Worm (Caenorhabditis elegans) whole organism, early embryonic: ENCODE measurements around the gene F11C7.7.

Source experiments
- F13C5.2 ChIP-seq: sonication (generic microtip); optimal IDR thresholded peaks from 2 replicates; lab custom pipeline; 2017; ENCODE audit warnings: mild to moderate bottlenecking, missing genetic modification characterization, inconsistent platforms, missing compliant biosample characterization
- aly-1 ChIP-seq: sonication (generic microtip); optimal IDR thresholded peaks from 2 replicates; lab custom pipeline; 2016; ENCODE audit warnings: missing genetic modification characterization, missing compliant biosample characterization
- ama-1 ChIP-seq: fragments of 150-350 bp; optimal IDR thresholded peaks from 2 replicates; lab custom pipeline; 2014
- flt-1 ChIP-seq: fragments of 200-800 bp; sonication (Bioruptor generic); IDR thresholded peaks from 2 replicates; pipeline ENCODE4 v1.3.6; 2022; ENCODE audit warnings: missing genetic modification characterization, missing compliant biosample characterization
- hmbx-1 ChIP-seq: sonication (generic microtip); optimal IDR thresholded peaks from 2 replicates; lab custom pipeline; 2016; ENCODE audit warnings: mild to moderate bottlenecking, missing genetic modification characterization, missing compliant biosample characterization
- hmg-4 ChIP-seq: fragments of 200-800 bp; sonication (Bioruptor generic); optimal IDR thresholded peaks from 2 replicates; lab custom pipeline; 2018; ENCODE audit warnings: mild to moderate bottlenecking, missing genetic modification characterization, missing compliant biosample characterization
- hnd-1 ChIP-seq: sonication (generic microtip); optimal IDR thresholded peaks from 2 replicates; lab custom pipeline; 2016; ENCODE audit warnings: missing genetic modification characterization, missing compliant biosample characterization
- pes-1 ChIP-seq: fragments of 200-800 bp; sonication (Bioruptor generic); IDR thresholded peaks from 2 replicates; pipeline ENCODE4 v1.3.6; 2022; ENCODE audit warnings: missing genetic modification reagents, missing genetic modification characterization, missing compliant biosample characterization
- scrt-1 ChIP-seq: fragments of 200-800 bp; sonication (Bioruptor generic); IDR thresholded peaks from 2 replicates; pipeline ENCODE4 v1.3.6; 2022; ENCODE audit warnings: missing genetic modification characterization, missing compliant biosample characterization
- sea-1 ChIP-seq: fragments of 200-800 bp; sonication (Bioruptor generic); conservative IDR thresholded peaks from 2 replicates; pipeline ENCODE4 v1.3.6; 2022; ENCODE audit warnings: missing genetic modification characterization, missing compliant biosample characterization
- tbx-11 ChIP-seq: fragments of 200-800 bp; sonication (Bioruptor generic); IDR thresholded peaks from 2 replicates; pipeline ENCODE4 v1.3.6; 2022; ENCODE audit warnings: missing genetic modification characterization, missing compliant biosample characterization
- tbx-37 ChIP-seq: fragments of 200-800 bp; sonication (Bioruptor generic); conservative IDR thresholded peaks from 2 replicates; pipeline ENCODE4 v1.3.6; 2022; ENCODE audit warnings: missing genetic modification reagents, missing genetic modification characterization, missing compliant biosample characterization

ce11 chrX:17362529-17362928, 35.9 kb upstream of the F11C7.7 start, which contains the start of gene F10D7.11:
- TF ChIP-seq ama-1 = no peak
- no peak for TF ChIP-seq scrt-1 (GFP tag; lab: Robert Waterston, UW)
- TF ChIP-seq sea-1 (GFP tag; lab: Robert Waterston, UW) = no peak
- no peak for TF ChIP-seq aly-1 (tag; lab: Kevin White, UChicago)
- no peak for TF ChIP-seq hmg-4
- TF ChIP-seq F13C5.2 (tag; lab: Kevin White, UChicago) = no peak
- no peak for TF ChIP-seq flt-1
- TF ChIP-seq tbx-37 (GFP tag; lab: Robert Waterston, UW) = no peak
- no peak for TF ChIP-seq hmbx-1 (tag; lab: Kevin White, UChicago)
- TF ChIP-seq tbx-11 = no peak
- TF ChIP-seq hnd-1 (tag; lab: Kevin White, UChicago) = no peak
- no peak for TF ChIP-seq pes-1 (GFP tag; lab: Robert Waterston, UW)
